Worm (Caenorhabditis elegans): ENCODE results near the gene mdt-15.
A peak's percentile ranks its signal among the peaks of the same experiment; 100 is the strongest.

The mdt-15 gene

DNA sequence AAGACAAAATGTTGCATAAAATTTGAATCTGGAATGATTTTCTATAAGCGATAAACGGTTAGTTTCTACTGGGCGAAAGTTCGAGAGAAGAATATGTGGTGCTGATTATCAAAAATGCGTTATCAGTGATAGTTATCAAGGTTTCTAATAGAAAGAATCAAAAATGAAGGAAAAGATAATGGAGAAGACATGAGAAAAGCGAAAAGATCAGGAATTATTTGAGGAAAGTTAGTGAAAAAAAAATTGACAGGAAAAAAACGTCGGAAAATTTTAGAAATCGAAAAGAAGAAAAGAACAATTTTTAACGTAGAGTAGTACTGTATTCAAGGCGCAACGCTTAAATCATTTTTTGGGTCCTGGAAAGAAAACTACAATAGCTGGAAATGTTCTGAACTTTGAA lies 30.2 kb upstream of the mdt-15 start, which contains the start of gene dnpp-1 (continued):
- TF ChIP-seq lin-1 (GFP tag; IDR thresholded peaks at IDR 0.05) = no peak
- TF ChIP-seq hif-1 (tag; optimal IDR thresholded peaks at IDR 0.05) = no peak
- no peak for TF ChIP-seq F44E2.7 (GFP tag; IDR thresholded peaks at IDR 0.05)
- no peak for TF ChIP-seq R02D3.7 (tag; optimal IDR thresholded peaks at IDR 0.05)
- peak; percentile 71 for TF ChIP-seq dve-1 (tag; optimal IDR thresholded peaks at IDR 0.05; ENCODE audit: insufficient read depth)
- no peak for TF ChIP-seq egl-43 (GFP tag; IDR thresholded peaks at IDR 0.05)
- TF ChIP-seq ceh-28 (tag; optimal IDR thresholded peaks at IDR 0.05) = no peak
- TF ChIP-seq Y105C5A.15 (GFP tag; IDR thresholded peaks at IDR 0.05) = no peak
- no peak for TF ChIP-seq daf-16 (GFP tag; optimal IDR thresholded peaks at IDR 0.05)
- TF ChIP-seq daf-16 (tag; optimal IDR thresholded peaks at IDR 0.05) = peak; percentile 48

DNA sequence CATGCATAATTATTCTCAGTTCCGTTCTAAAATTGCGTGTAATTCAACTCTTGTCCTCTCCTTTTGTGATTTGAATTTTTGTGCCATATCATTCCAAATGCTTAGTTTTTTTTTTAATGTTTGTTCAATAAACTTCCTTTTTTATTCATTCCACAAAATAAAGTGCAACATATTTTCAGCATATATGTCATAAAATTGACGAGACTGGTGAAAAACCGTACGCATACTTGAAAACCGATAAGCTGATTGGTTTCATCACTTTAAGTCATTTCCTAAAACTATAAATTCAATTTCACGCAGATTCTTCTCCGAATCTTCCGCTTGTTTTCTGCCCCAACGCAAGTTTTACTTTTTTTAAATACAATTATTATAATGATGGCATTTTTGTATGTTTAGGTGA lies 25.5 kb upstream of the mdt-15 start, which contains the start of gene dpf-4:
Gene dpf-4 (plus strand): TSS at position 301 of the 400 bp plus-strand sequence.
- TF ChIP-seq unc-130 (GFP tag; optimal IDR thresholded peaks at IDR 0.05) (no peak), ama-1 (optimal IDR thresholded peaks at IDR 0.05) (peak; percentile 39)

DNA sequence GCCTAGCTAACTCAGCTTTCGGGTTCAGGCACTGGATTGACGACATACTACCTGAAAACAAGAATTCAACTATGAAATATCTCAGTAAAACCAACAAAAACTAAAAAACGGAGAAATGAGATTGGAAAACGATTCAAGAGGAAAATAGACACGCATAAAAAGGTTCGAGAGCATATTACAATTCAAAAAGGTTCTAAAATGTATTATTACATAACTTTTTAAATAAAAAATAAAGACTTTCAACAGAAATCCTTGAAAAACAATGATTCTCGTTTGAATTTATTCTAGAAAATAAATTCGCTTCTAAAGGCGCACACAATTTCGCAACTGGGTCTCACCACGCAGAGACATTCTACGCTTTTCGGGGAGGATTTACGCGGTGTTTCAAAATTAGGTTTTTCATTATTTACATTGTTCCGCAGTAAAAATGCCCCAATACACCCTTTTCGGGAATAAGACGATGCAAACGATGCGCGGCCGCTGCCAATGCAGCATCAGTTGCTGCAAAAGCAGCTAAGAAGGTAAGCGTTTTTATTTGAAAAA lies 22.2 kb upstream of the mdt-15 start, which contains the start of the genes cct-6 and alh-9:
Gene cct-6 (minus strand): TSS at position 51 of the 543 bp plus-strand sequence.
Gene alh-9 (plus strand): TSS at position 382 of the 543 bp plus-strand sequence.
- TF ChIP-seq zfp-2 (tag; optimal IDR thresholded peaks at IDR 0.05) (no peak), hlh-11 (tag; optimal IDR thresholded peaks at IDR 0.05) (peak; percentile 61), unc-130 (GFP tag; optimal IDR thresholded peaks at IDR 0.05) (peak; percentile 40), dmd-9 (GFP tag; IDR thresholded peaks at IDR 0.05) (no peak), T26A8.4 (GFP tag; IDR thresholded peaks at IDR 0.05) (0 out of 2 replicates have a peak, but pooled peaks have one; percentile 53), nhr-10 (tag; optimal IDR thresholded peaks at IDR 0.05) (no peak), mdl-1 (tag; optimal IDR thresholded peaks at IDR 0.05) (peak in 1 of 2 experiments; percentile 26), duxl-1 (tag; optimal IDR thresholded peaks at IDR 0.05; ENCODE audit: poor library complexity) (no peak), lin-1 (GFP tag; IDR thresholded peaks at IDR 0.05) (no peak), dmd-6 (GFP tag; IDR thresholded peaks at IDR 0.05) (peak; percentile 35; the same call in 1 of the 2 replicates), D1046.2 (GFP tag; IDR thresholded peaks at IDR 0.05) (no peak), nhr-77 (tag; optimal IDR thresholded peaks at IDR 0.05) (peak; percentile 66), Y105C5A.15 (GFP tag; IDR thresholded peaks at IDR 0.05) (no peak), nhr-11 (tag; optimal IDR thresholded peaks at IDR 0.05) (peak; percentile 48), dpl-1 (GFP tag; optimal IDR thresholded peaks at IDR 0.05) (peak; percentile 96), spr-1 (tag; optimal IDR thresholded peaks at IDR 0.05) (peak; percentile 9), hif-1 (tag; optimal IDR thresholded peaks at IDR 0.05) (peak in 1 of 2 experiments; percentile 59), mes-2 (tag; optimal IDR thresholded peaks at IDR 0.05; ENCODE audit: poor library complexity, severe bottlenecking) (peak; percentile 92), dve-1 (tag; optimal IDR thresholded peaks at IDR 0.05; ENCODE audit: insufficient read depth) (peak; percentile 79), nhr-76 (tag; optimal IDR thresholded peaks at IDR 0.05) (no peak), R02D3.7 (tag; optimal IDR thresholded peaks at IDR 0.05) (peak; percentile 74), ceh-28 (tag; optimal IDR thresholded peaks at IDR 0.05) (no peak), vab-7 (GFP tag; IDR thresholded peaks at IDR 0.05) (no peak), zip-11 (GFP tag; IDR thresholded peaks at IDR 0.05) (no peak), rbr-2 (tag; optimal IDR thresholded peaks at IDR 0.05) (peak; percentile 62), lin-38 (GFP tag; IDR thresholded peaks at IDR 0.05) (peak; percentile 62), mep-1 (tag; optimal IDR thresholded peaks at IDR 0.05) (peak; percentile 87), nhr-6 (tag; optimal IDR thresholded peaks at IDR 0.05) (peak; percentile 81), pha-4 (GFP tag; IDR thresholded peaks at IDR 0.05) (peak; percentile 14; the same call in 1 of the 2 replicates), pha-4 (tag; optimal IDR thresholded peaks at IDR 0.05) (peak; percentile 93), nhr-25 (tag; optimal IDR thresholded peaks at IDR 0.05; ENCODE audit: borderline replicate concordance, insufficient read depth) (peak; percentile 42), nhr-28 (tag; optimal IDR thresholded peaks at IDR 0.05) (peak; percentile 49), daf-16 (GFP tag; optimal IDR thresholded peaks at IDR 0.05) (peak in 1 of 2 experiments; percentile 17), daf-16 (tag; optimal IDR thresholded peaks at IDR 0.05) (peak; percentile 65), aha-1 (tag) (peak; percentile 75), ceh-44 (GFP tag; IDR thresholded peaks at IDR 0.05) (no peak), attf-4 (tag; optimal IDR thresholded peaks at IDR 0.05) (no peak), hmg-1.1 (GFP tag; IDR thresholded peaks at IDR 0.05) (peak; percentile 58; the same call in 1 of the 2 replicates), ztf-7 (tag; optimal IDR thresholded peaks at IDR 0.05) (peak; percentile 71), skn-1 (tag; optimal IDR thresholded peaks at IDR 0.05) (no peak), hlh-30 (tag; optimal IDR thresholded peaks at IDR 0.05; ENCODE audit: insufficient read depth) (peak; percentile 58), lsy-2 (tag; optimal IDR thresholded peaks at IDR 0.05) (peak in 1 of 2 experiments; percentile 94)

All from whole organism, L4 larva.